Worm (Caenorhabditis elegans): ENCODE results near the gene igdb-2.

ce11 chrIV:12428467-12428866 lies 40.0 kb upstream of the igdb-2 start, which contains the start of gene col-130:
- TF ChIP-seq bed-1 (GFP tag; IDR thresholded peaks at IDR 0.05): no peak
- no peak for TF ChIP-seq hmg-1.2 (GFP tag; IDR thresholded peaks at IDR 0.05)
- TF ChIP-seq dox-1 (GFP tag; IDR thresholded peaks at IDR 0.05): no peak
- TF ChIP-seq ztf-28 (GFP tag; IDR thresholded peaks at IDR 0.05): no peak
- TF ChIP-seq let-607 (tag; optimal IDR thresholded peaks at IDR 0.05): no peak
- no peak for TF ChIP-seq efl-1 (GFP tag; optimal IDR thresholded peaks at IDR 0.05)
- no peak for TF ChIP-seq pha-4 (tag; optimal IDR thresholded peaks at IDR 0.05)
- TF ChIP-seq nhr-120 (GFP tag; IDR thresholded peaks at IDR 0.05): no peak
- TF ChIP-seq F49E8.2 (tag; optimal IDR thresholded peaks at IDR 0.05; ENCODE audit: insufficient read depth): no peak
- TF ChIP-seq ceh-79 (tag; optimal IDR thresholded peaks at IDR 0.05): no peak
- no peak for TF ChIP-seq nfyb-1 (GFP tag; IDR thresholded peaks at IDR 0.05)
- TF ChIP-seq mes-4 (tag; optimal IDR thresholded peaks at IDR 0.05): no peak
- no peak for TF ChIP-seq Y53G8AR.9 (GFP tag; conservative IDR thresholded peaks at IDR 0.05)
- TF ChIP-seq madf-8 (GFP tag; conservative IDR thresholded peaks at IDR 0.05): no peak
